Worm (Caenorhabditis elegans): ENCODE measurements around the gene R07E5.7.

The R07E5.7 gene

DNA sequence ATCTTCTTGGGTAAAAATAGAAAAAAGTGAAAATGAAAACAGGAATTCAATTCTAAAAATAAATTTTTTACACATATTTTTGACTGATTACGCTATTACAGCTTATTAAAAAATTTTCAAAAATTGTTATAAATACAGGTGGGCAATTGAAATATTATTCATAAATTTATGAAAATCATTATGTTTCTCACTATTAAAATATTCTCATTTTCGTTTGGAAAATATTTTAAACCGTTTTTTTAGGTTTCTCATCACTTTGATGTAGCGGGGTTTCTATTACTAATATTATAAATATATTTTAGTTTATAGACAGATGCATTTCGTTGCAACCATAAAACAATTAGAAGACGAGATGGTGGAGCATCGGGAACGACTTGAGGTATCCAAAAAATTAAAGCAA is 21.9 kb downstream of the R07E5.7 start, which contains the start of gene R07E5.5:
R07E5.5 (plus strand) TSS at position 301 of the 400 bp plus-strand sequence.
- TF ChIP-seq unc-62 (GFP tag; optimal IDR thresholded peaks at IDR 0.05): no peak

- no peak for TF ChIP-seq unc-62 (GFP tag; optimal IDR thresholded peaks at IDR 0.05)
These were observed 23.1 kb downstream of the R07E5.7 start for ce11 chrIII:4395857-4396256.

- TF ChIP-seq unc-62 (GFP tag; optimal IDR thresholded peaks at IDR 0.05): no peak
These were observed 24.5 kb downstream of the R07E5.7 start, which contains the start of gene R07E5.4 for ce11 chrIII:4394496-4394895. Gene R07E5.4 (plus strand): TSS chrIII:4394796.

- no peak for TF ChIP-seq unc-62 (GFP tag; optimal IDR thresholded peaks at IDR 0.05)
These were observed 27.0 kb downstream of the R07E5.7 start for ce11 chrIII:4391938-4392337.

DNA sequence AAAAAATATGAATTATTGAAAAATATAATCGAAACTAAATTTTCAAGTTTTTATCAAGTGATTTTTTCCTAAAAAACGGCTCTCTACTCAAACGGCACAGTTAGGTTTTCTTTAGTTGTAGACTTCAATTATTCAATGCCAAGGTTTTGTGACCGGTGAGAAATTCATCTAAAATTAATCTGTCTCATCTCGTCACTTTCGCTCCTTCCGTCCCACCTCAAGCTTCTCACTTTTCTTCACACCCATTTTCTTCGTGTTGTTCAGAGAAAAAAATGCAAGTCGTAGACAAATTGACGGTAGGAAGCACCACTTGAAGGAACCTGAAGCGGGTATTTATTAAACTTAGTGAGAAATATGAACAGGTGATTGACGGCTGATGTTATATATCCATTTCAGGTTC is 27.6 kb downstream of the R07E5.7 start:
- no peak for TF ChIP-seq unc-62 (GFP tag; optimal IDR thresholded peaks at IDR 0.05)

- no peak for TF ChIP-seq unc-62 (GFP tag; optimal IDR thresholded peaks at IDR 0.05)
These were observed 28.5 kb downstream of the R07E5.7 start for ce11 chrIII:4390421-4390820.

DNA sequence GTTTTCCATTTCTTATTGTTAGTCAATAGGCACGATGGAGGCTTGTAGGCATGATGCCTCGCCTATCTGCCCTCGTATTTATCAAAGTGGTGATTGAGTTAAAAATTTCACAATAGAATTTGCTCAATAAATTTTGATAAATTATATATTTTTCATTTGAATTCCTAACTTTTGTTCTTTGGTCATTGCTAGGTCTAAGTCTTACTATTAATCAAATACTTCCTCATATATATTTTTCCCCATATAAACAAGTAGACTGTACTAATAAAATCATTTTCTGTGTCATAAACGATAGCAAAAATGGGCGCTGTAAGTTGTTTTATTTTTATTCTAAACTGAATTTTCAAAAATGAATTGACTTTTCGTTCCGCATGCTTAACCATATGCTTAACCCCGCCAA is 34.5 kb downstream of the R07E5.7 start, which contains the start of gene pals-28:
pals-28 (plus strand) TSS at position 301 of the 400 bp plus-strand sequence.
- no peak for TF ChIP-seq unc-62 (GFP tag; optimal IDR thresholded peaks at IDR 0.05)

- TF ChIP-seq unc-62 (GFP tag; optimal IDR thresholded peaks at IDR 0.05): no peak
These were observed 36.8 kb downstream of the R07E5.7 start for ce11 chrIII:4382118-4382517.

- no peak for TF ChIP-seq unc-62 (GFP tag; optimal IDR thresholded peaks at IDR 0.05)
These were observed 37.6 kb downstream of the R07E5.7 start, which contains the start of gene pals-27 for ce11 chrIII:4381343-4381742. Gene pals-27 (plus strand): TSS chrIII:4381643.

- TF ChIP-seq unc-62 (GFP tag; optimal IDR thresholded peaks at IDR 0.05): no peak
These were observed 38.1 kb downstream of the R07E5.7 start for ce11 chrIII:4380835-4381234.

- TF ChIP-seq unc-62 (GFP tag; optimal IDR thresholded peaks at IDR 0.05): no peak
These were observed 39.2 kb downstream of the R07E5.7 start, which contains the start of gene B0284.3 for ce11 chrIII:4379717-4380116. Gene B0284.3 (minus strand): TSS chrIII:4379817.

DNA sequence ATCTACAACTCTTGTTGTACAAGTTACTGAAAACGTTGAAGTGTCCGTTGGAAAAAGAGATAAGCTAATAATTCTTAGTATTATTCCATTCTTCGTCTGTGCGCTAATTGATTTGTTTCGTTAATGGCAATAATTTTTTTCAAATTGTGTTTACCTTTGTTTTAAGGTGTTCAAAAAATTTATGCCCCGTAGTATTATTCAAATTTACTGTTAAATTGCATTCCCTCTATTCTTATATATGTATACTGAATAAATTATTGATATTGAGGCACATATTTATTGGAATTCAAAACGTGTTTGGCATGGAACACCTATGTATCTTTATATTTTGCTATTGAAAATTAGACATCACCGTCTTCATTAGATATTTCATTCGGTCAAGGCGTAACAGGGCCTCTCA is 44.1 kb downstream of the R07E5.7 start, which contains the start of gene pals-26:
pals-26 (plus strand) TSS at position 301 of the 400 bp plus-strand sequence.
- TF ChIP-seq unc-62 (GFP tag; optimal IDR thresholded peaks at IDR 0.05): no peak

ce11 chrIII:4372894-4373293 is 46.1 kb downstream of the R07E5.7 start:
- TF ChIP-seq unc-62 (GFP tag; optimal IDR thresholded peaks at IDR 0.05): no peak

DNA sequence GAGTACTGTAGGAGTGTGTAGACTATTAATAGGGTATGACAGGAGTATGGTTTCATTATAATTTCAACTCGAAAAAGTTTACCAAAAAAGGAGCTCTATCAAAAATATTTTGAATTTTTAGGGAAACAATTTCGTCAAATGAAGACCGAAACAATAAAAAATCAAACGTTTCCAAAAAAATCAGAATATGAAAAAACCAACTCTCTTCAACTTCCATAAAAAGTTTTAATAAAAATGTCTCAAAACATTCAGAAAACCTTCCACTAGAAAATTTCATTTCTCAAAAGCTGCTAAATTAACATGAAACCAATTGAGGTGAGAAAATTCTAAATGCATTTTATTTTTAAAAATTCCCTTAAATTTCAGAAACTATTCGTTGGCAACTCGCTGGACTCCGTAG is 48.4 kb downstream of the R07E5.7 start, which contains the start of gene ckb-3:
ckb-3 (plus strand) TSS at position 301 of the 400 bp plus-strand sequence.
- no peak for TF ChIP-seq unc-62 (GFP tag; optimal IDR thresholded peaks at IDR 0.05)

Measured in whole organism, dauer.